Fruit fly (Drosophila melanogaster) whole organism, embryonic: ENCODE measurements around the gene CG10333.
A peak's percentile ranks its signal among the peaks of the same experiment; 100 is the strongest.

Source experiments
- Atf-2 ChIP-seq: fragments of 200-800 bp; sonication (Bioruptor generic); optimal IDR thresholded peaks from 2 replicates; lab custom pipeline; 2016; ENCODE audit warnings: missing biosample characterization, missing genetic modification characterization
- Bteb2 ChIP-seq: fragments of 200-800 bp; sonication (Bioruptor generic); optimal IDR thresholded peaks from 2 replicates; lab custom pipeline; 2016; ENCODE audit warnings: missing biosample characterization, missing genetic modification characterization
- CG10274 ChIP-seq: fragments of 200-800 bp; sonication (Bioruptor generic); optimal IDR thresholded peaks from 3 replicates; lab custom pipeline; 2017; ENCODE audit warnings: missing biosample characterization, mild to moderate bottlenecking, missing genetic modification characterization
- CG10321 ChIP-seq: fragments of 200-800 bp; sonication (Bioruptor generic); IDR thresholded peaks from 2 replicates; pipeline ENCODE4 v1.3.6; 2022; ENCODE audit warnings: missing biosample characterization, missing genetic modification characterization
- CG12104 ChIP-seq: fragments of 200-800 bp; sonication (Bioruptor generic); optimal IDR thresholded peaks from 3 replicates; lab custom pipeline; 2016; ENCODE audit warnings: missing biosample characterization, missing genetic modification characterization
- CG14965 ChIP-seq: fragments of 200-800 bp; sonication (Bioruptor generic); optimal IDR thresholded peaks from 2 replicates; lab custom pipeline; 2016; ENCODE audit warnings: missing biosample characterization, missing genetic modification characterization, borderline replicate concordance
- CG15696 ChIP-seq: fragments of 200-800 bp; sonication (Bioruptor generic); optimal IDR thresholded peaks from 2 replicates; lab custom pipeline; 2019; ENCODE audit warnings: missing biosample characterization, mild to moderate bottlenecking, missing genetic modification characterization, moderate library complexity
- CG17186 ChIP-seq: fragments of 200-800 bp; sonication (Bioruptor generic); optimal IDR thresholded peaks from 3 replicates; lab custom pipeline; 2017; ENCODE audit warnings: missing biosample characterization, missing genetic modification reagents, missing genetic modification characterization
- CG17829 ChIP-seq: fragments of 200-800 bp; optimal IDR thresholded peaks from 2 replicates; lab custom pipeline; 2019; ENCODE audit warnings: missing biosample characterization, mild to moderate bottlenecking, missing genetic modification characterization, moderate library complexity
- CG18599 ChIP-seq: fragments of 200-800 bp; sonication (Bioruptor generic); optimal IDR thresholded peaks from 3 replicates; lab custom pipeline; 2017; ENCODE audit warnings: missing biosample characterization, missing genetic modification characterization, mild to moderate bottlenecking, moderate library complexity, missing genetic modification reagents
- CG18619 ChIP-seq: fragments of 200-800 bp; sonication (Bioruptor generic); optimal IDR thresholded peaks from 3 replicates; lab custom pipeline; 2017; ENCODE audit warnings: missing biosample characterization, mild to moderate bottlenecking, missing genetic modification characterization
- CG2889 ChIP-seq: fragments of 200-800 bp; sonication (Bioruptor generic); IDR thresholded peaks from 3 replicates; pipeline ENCODE4 v1.3.6; 2022; ENCODE audit warnings: missing biosample characterization, missing genetic modification characterization
- CG32772 ChIP-seq: fragments of 200-800 bp; sonication (Bioruptor generic); IDR thresholded peaks from 2 replicates; pipeline ENCODE4 v1.3.6; 2022; ENCODE audit warnings: missing biosample characterization, missing genetic modification characterization
- CG3407 ChIP-seq: fragments of 200-800 bp; sonication (Bioruptor generic); optimal IDR thresholded peaks from 2 replicates; lab custom pipeline; 2018; ENCODE audit warnings: missing biosample characterization, mild to moderate bottlenecking, missing genetic modification characterization
- CG42726 ChIP-seq: fragments of 200-800 bp; sonication (Bioruptor generic); IDR thresholded peaks from 2 replicates; pipeline ENCODE4 v1.3.6; 2022; ENCODE audit warnings: missing biosample characterization, missing genetic modification characterization; ENCODE audit not compliant: partially characterized antibody
- Dref ChIP-seq: fragments of 200-800 bp; sonication (Bioruptor generic); IDR thresholded peaks from 2 replicates; pipeline ENCODE4 v1.3.6; 2022; ENCODE audit warnings: missing biosample characterization, missing genetic modification characterization
- Eip74EF ChIP-seq, 2 experiments: fragments of 200-800 bp in 1 of 2; fragments of >200 bp in 1 of 2; sonication (Bioruptor generic) in 1 of 2; optimal IDR thresholded peaks; 2 replicates each; lab custom pipeline; 2017 to 2019; ENCODE audit warnings: missing biosample characterization in 2 of 2, missing genetic modification characterization in 2 of 2, mild to moderate bottlenecking in 1 of 2, moderate library complexity in 1 of 2
- HLH3B ChIP-seq: fragments of 200-800 bp; sonication (Bioruptor generic); IDR thresholded peaks from 2 replicates; pipeline ENCODE4 v1.3.6; 2022; ENCODE audit warnings: missing biosample characterization, missing genetic modification characterization
- Hey ChIP-seq: fragments of 200-800 bp; sonication (Bioruptor generic); optimal IDR thresholded peaks from 3 replicates; lab custom pipeline; 2018; ENCODE audit warnings: missing biosample characterization, mild to moderate bottlenecking, missing genetic modification characterization
- Hmr ChIP-seq: fragments of 200-800 bp; sonication (Bioruptor generic); optimal IDR thresholded peaks from 3 replicates; lab custom pipeline; 2017; ENCODE audit warnings: mild to moderate bottlenecking, missing biosample characterization, missing genetic modification reagents, missing genetic modification characterization
- Hmx ChIP-seq: fragments of 200-800 bp; sonication (Bioruptor generic); optimal IDR thresholded peaks from 2 replicates; lab custom pipeline; 2016; ENCODE audit warnings: missing biosample characterization, missing genetic modification characterization
- Hr39 ChIP-seq: fragments of >200 bp; optimal IDR thresholded peaks from 2 replicates; lab custom pipeline; 2017
- Hsf ChIP-seq: fragments of 200-800 bp; sonication (Bioruptor generic); optimal IDR thresholded peaks from 3 replicates; lab custom pipeline; 2016; ENCODE audit warnings: missing biosample characterization, missing genetic modification characterization
- Six4 ChIP-seq: fragments of 200-800 bp; sonication (Bioruptor generic); optimal IDR thresholded peaks from 2 replicates; lab custom pipeline; 2016; ENCODE audit warnings: missing biosample characterization, missing genetic modification characterization
- Stat92E ChIP-seq, 3 experiments: fragments of >200 bp in 2 of 3; fragments of 200-800 bp in 1 of 3; sonication (Bioruptor generic) in 1 of 3; optimal IDR thresholded peaks; 2 replicates each; lab custom pipeline; 2017 to 2019; ENCODE audit warnings: missing biosample characterization in 3 of 3, missing genetic modification characterization in 3 of 3, mild to moderate bottlenecking in 1 of 3, moderate library complexity in 1 of 3
- Taf1 ChIP-seq: fragments of 200-800 bp; sonication (Bioruptor generic); IDR thresholded peaks from 2 replicates; pipeline ENCODE4 v1.3.6; 2022; ENCODE audit warnings: missing biosample characterization, missing genetic modification characterization
- ac ChIP-seq: fragments of 200-800 bp; sonication (Bioruptor generic); optimal IDR thresholded peaks from 3 replicates; lab custom pipeline; 2017; ENCODE audit warnings: missing biosample characterization, mild to moderate bottlenecking, missing genetic modification characterization
- cwo ChIP-seq: fragments of 200-800 bp; sonication (Bioruptor generic); optimal IDR thresholded peaks from 3 replicates; lab custom pipeline; 2017; ENCODE audit warnings: missing biosample characterization, missing genetic modification characterization, mild to moderate bottlenecking, moderate library complexity, missing genetic modification reagents
- da ChIP-seq: fragments of 200-800 bp; sonication (Bioruptor generic); optimal IDR thresholded peaks from 2 replicates; lab custom pipeline; 2016; ENCODE audit warnings: missing biosample characterization, missing genetic modification characterization
- danr ChIP-seq: fragments of 200-800 bp; sonication (Bioruptor generic); IDR thresholded peaks from 2 replicates; pipeline ENCODE4 v1.3.6; 2022; ENCODE audit warnings: missing biosample characterization, missing genetic modification characterization
- fd3F ChIP-seq: fragments of 200-800 bp; sonication (Bioruptor generic); optimal IDR thresholded peaks from 2 replicates; lab custom pipeline; 2018; ENCODE audit warnings: missing biosample characterization, mild to moderate bottlenecking, missing genetic modification characterization, moderate library complexity
- fu2 ChIP-seq: fragments of 200-800 bp; sonication (Bioruptor generic); optimal IDR thresholded peaks from 2 replicates; lab custom pipeline; 2016; ENCODE audit warnings: missing biosample characterization, missing genetic modification characterization
- grn ChIP-seq: fragments of 200-800 bp; sonication (Bioruptor generic); optimal IDR thresholded peaks from 3 replicates; lab custom pipeline; 2017; ENCODE audit warnings: missing biosample characterization, missing genetic modification characterization
- h ChIP-seq: fragments of >200 bp; optimal IDR thresholded peaks from 2 replicates; lab custom pipeline; 2017
- peb ChIP-seq: fragments of 200-800 bp; sonication (Bioruptor generic); IDR thresholded peaks from 2 replicates; pipeline ENCODE4 v1.3.6; 2022; ENCODE audit warnings: missing biosample characterization, missing genetic modification characterization
- pum ChIP-seq: fragments of 200-800 bp; sonication (Bioruptor generic); optimal IDR thresholded peaks from 2 replicates; lab custom pipeline; 2016; ENCODE audit warnings: missing biosample characterization, missing genetic modification characterization
- sens-2 ChIP-seq: fragments of 200-800 bp; sonication (Bioruptor generic); IDR thresholded peaks from 2 replicates; pipeline ENCODE4 v1.3.6; 2022; ENCODE audit warnings: missing biosample characterization, missing genetic modification characterization
- tin ChIP-seq: fragments of 200-800 bp; sonication (Bioruptor generic); optimal IDR thresholded peaks from 3 replicates; lab custom pipeline; 2016; ENCODE audit warnings: missing biosample characterization, missing genetic modification characterization
- wdn ChIP-seq: fragments of 200-800 bp; sonication (Bioruptor generic); IDR thresholded peaks from 2 replicates; pipeline ENCODE4 v1.3.6; 2022; ENCODE audit warnings: missing biosample characterization, missing genetic modification characterization
- wor ChIP-seq: fragments of 200-800 bp; sonication (Bioruptor generic); IDR thresholded peaks from 2 replicates; pipeline ENCODE4 v1.3.6; 2022; ENCODE audit warnings: missing biosample characterization, missing genetic modification characterization
- yki ChIP-seq: fragments of >200 bp; optimal IDR thresholded peaks from 3 replicates; lab custom pipeline; 2018
- zen ChIP-seq: fragments of 200-800 bp; sonication (Bioruptor generic); optimal IDR thresholded peaks from 3 replicates; lab custom pipeline; 2018; ENCODE audit warnings: missing biosample characterization, mild to moderate bottlenecking, missing genetic modification characterization, moderate library complexity

Gene CG10333

DNA sequence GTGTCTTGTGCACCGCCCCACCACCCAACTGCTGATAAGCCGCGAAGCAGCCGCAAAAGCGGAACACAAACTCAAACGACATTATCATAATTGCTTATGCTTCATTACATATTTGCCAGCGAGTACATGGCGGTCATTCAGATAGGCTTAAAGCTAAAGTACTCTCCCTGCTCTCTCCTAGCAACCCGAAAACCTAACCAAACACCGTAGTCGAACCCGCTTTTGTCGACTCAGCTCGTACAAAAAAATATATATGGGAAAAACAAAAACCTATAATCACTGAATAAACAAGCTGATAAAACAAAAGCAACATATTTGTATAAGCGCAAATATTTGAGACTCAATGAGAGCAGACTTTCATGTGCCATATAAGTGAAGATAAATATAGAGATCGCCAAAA, 20.4 kb downstream of the CG10333 start (continued):
- peak; percentile 13 for TF ChIP-seq tin (GFP tag; lab: Kevin White, UChicago)
- TF ChIP-seq CG10274, result peak; percentile 47
- TF ChIP-seq wor (GFP tag; lab: Robert Waterston, UW), result no peak
- no peak for TF ChIP-seq yki (lab: Kevin White, UChicago)
- no peak; the same call in 1 of the 2 replicates for TF ChIP-seq peb (GFP tag; lab: Robert Waterston, UW)
- TF ChIP-seq zen (tag; lab: Kevin White, UChicago), result peak; percentile 17
- peak; percentile 81 for TF ChIP-seq fd3F (GFP tag; lab: Kevin White, UChicago)
- TF ChIP-seq fu2 (GFP tag; lab: Kevin White, UChicago), result peak; percentile 16
- peak; percentile 79 for TF ChIP-seq Hey (tag; lab: Kevin White, UChicago)
- TF ChIP-seq CG18619 (GFP tag; lab: Kevin White, UChicago), result peak; percentile 86
- TF ChIP-seq CG10321 (GFP tag; lab: Robert Waterston, UW), result 0 out of 2 replicates have a peak, but pooled peaks have one; percentile 27
- 0 out of 2 replicates have a peak, but pooled peaks have one; percentile 10 for TF ChIP-seq sens-2
- TF ChIP-seq CG32772, result peak; percentile 53
- 0 out of 2 replicates have a peak, but pooled peaks have one; percentile 9 for TF ChIP-seq Taf1 (GFP tag; lab: Robert Waterston, UW)
- TF ChIP-seq Dref (GFP tag; lab: Robert Waterston, UW), result no peak
- TF ChIP-seq CG2889 (GFP tag; lab: Robert Waterston, UW), result no peak
- peak; percentile 69 for TF ChIP-seq ac (GFP tag; lab: Kevin White, UChicago)
- peak; percentile 81 for TF ChIP-seq Atf-2
- TF ChIP-seq h (lab: Kevin White, UChicago), result no peak
- peak; percentile 92 for TF ChIP-seq CG3407 (GFP tag; lab: Kevin White, UChicago)
- TF ChIP-seq CG18599 (GFP tag; lab: Kevin White, UChicago), result peak; percentile 93
- peak; percentile 96 for TF ChIP-seq Hmr (GFP tag; lab: Kevin White, UChicago)
- peak; percentile 79 for TF ChIP-seq da
- peak; percentile 87 for TF ChIP-seq grn
- peak in 1 of 3 experiments; percentile 12 for TF ChIP-seq Stat92E (GFP tag; optimal IDR thresholded peaks at IDR 0.05; lab: Kevin White, UChicago)
- TF ChIP-seq Six4, result peak; percentile 48
- peak; percentile 60 for TF ChIP-seq CG15696 (tag; lab: Kevin White, UChicago)
- peak; percentile 80 for TF ChIP-seq CG14965 (GFP tag; lab: Kevin White, UChicago)
- peak; percentile 19 for TF ChIP-seq CG17829 (tag; lab: Kevin White, UChicago)
- peak; percentile 84 for TF ChIP-seq CG12104
- peak; percentile 32 for TF ChIP-seq CG17186 (GFP tag; lab: Kevin White, UChicago)
- no peak for TF ChIP-seq Hr39 (lab: Kevin White, UChicago)
- TF ChIP-seq Hmx, result no peak
- TF ChIP-seq CG42726 (GFP tag; lab: Robert Waterston, UW), result no peak
- TF ChIP-seq Bteb2 (GFP tag; lab: Kevin White, UChicago), result peak; percentile 79
- TF ChIP-seq pum (GFP tag; lab: Kevin White, UChicago), result peak; percentile 61
- peak; percentile 67 for TF ChIP-seq Hsf (GFP tag; lab: Kevin White, UChicago)
- peak; percentile 75; the same call in 1 of the 2 replicates for TF ChIP-seq HLH3B (GFP tag; lab: Robert Waterston, UW)
- peak in 1 of 2 experiments; percentile 92 for TF ChIP-seq Eip74EF (GFP tag; optimal IDR thresholded peaks at IDR 0.05; lab: Kevin White, UChicago)
- TF ChIP-seq cwo (GFP tag; lab: Kevin White, UChicago), result peak; percentile 83
- TF ChIP-seq danr (GFP tag; lab: Robert Waterston, UW), result peak; percentile 43; the same call in 1 of the 2 replicates
- TF ChIP-seq wdn (GFP tag; lab: Robert Waterston, UW), result peak; percentile 59; the same call in 1 of the 2 replicates
